Worm (Caenorhabditis elegans): ENCODE results near the gene sucg-1.
A peak's percentile ranks its signal among the peaks of the same experiment; 100 is the strongest.

sucg-1 gene

ce11 chrIV:7774206-7774605, 45.5 kb downstream of the sucg-1 start, which contains the start of the genes hcf-1 and swd-2.2:
TSS of gene hcf-1 (minus strand) at chrIV:7774275.
TSS of gene swd-2.2 (plus strand) at chrIV:7774411.
- no peak for TF ChIP-seq ceh-34 (tag; optimal IDR thresholded peaks at IDR 0.05)
- no peak for TF ChIP-seq ceh-45 (GFP tag; IDR thresholded peaks at IDR 0.05)
- TF ChIP-seq K02D7.2 (tag; optimal IDR thresholded peaks at IDR 0.05), result no peak
- TF ChIP-seq sox-4 (tag; optimal IDR thresholded peaks at IDR 0.05), result no peak
- peak; percentile 18 for TF ChIP-seq nfya-1 (tag; optimal IDR thresholded peaks at IDR 0.05)
- no peak for TF ChIP-seq dve-1 (tag; optimal IDR thresholded peaks at IDR 0.05)
- TF ChIP-seq C08G9.2 (tag; optimal IDR thresholded peaks at IDR 0.05), result no peak
- TF ChIP-seq hlh-6 (tag; optimal IDR thresholded peaks at IDR 0.05), result no peak
- TF ChIP-seq ceh-18 (tag; optimal IDR thresholded peaks at IDR 0.05), result no peak

ce11 chrIV:7775725-7776124, 47.0 kb downstream of the sucg-1 start, which contains the start of gene swd-2.1:
TSS of gene swd-2.1 (plus strand) at chrIV:7776025.
- TF ChIP-seq elt-2 (tag; optimal IDR thresholded peaks at IDR 0.05), result no peak
- TF ChIP-seq pha-2 (tag; optimal IDR thresholded peaks at IDR 0.05), result no peak
- no peak for TF ChIP-seq ztf-16 (tag; optimal IDR thresholded peaks at IDR 0.05)
- TF ChIP-seq hlh-8 (tag; optimal IDR thresholded peaks at IDR 0.05), result no peak
- TF ChIP-seq tbx-7 (tag; optimal IDR thresholded peaks at IDR 0.05), result no peak
- TF ChIP-seq Y22D7AL.16 (tag; optimal IDR thresholded peaks at IDR 0.05), result no peak
- no peak for TF ChIP-seq fkh-6 (tag; optimal IDR thresholded peaks at IDR 0.05)
- TF ChIP-seq pha-4 (tag; optimal IDR thresholded peaks at IDR 0.05), result no peak
- TF ChIP-seq ceh-22 (tag; optimal IDR thresholded peaks at IDR 0.05), result no peak
- no peak for TF ChIP-seq hlh-15 (tag; optimal IDR thresholded peaks at IDR 0.05)
- no peak for TF ChIP-seq hlh-6 (tag; optimal IDR thresholded peaks at IDR 0.05)
- TF ChIP-seq unc-55 (GFP tag; optimal IDR thresholded peaks at IDR 0.05), result no peak
- TF ChIP-seq nfya-1 (tag; optimal IDR thresholded peaks at IDR 0.05), result no peak
- TF ChIP-seq sox-4 (tag; optimal IDR thresholded peaks at IDR 0.05), result no peak
- TF ChIP-seq K09A11.1 (tag; optimal IDR thresholded peaks at IDR 0.05; ENCODE audit: insufficient read depth), result no peak
- no peak for TF ChIP-seq ceh-45 (GFP tag; IDR thresholded peaks at IDR 0.05)
- no peak for TF ChIP-seq che-1 (tag; optimal IDR thresholded peaks at IDR 0.05)
- TF ChIP-seq lim-6 (tag; optimal IDR thresholded peaks at IDR 0.05), result no peak
- TF ChIP-seq sox-2 (GFP tag; IDR thresholded peaks at IDR 0.05), result no peak

- no peak for TF ChIP-seq npax-4 (tag; optimal IDR thresholded peaks at IDR 0.05)
- no peak for TF ChIP-seq unc-55 (GFP tag; optimal IDR thresholded peaks at IDR 0.05)
- no peak for TF ChIP-seq nhr-11 (tag; optimal IDR thresholded peaks at IDR 0.05)
- TF ChIP-seq elt-2 (tag; optimal IDR thresholded peaks at IDR 0.05), result no peak
- TF ChIP-seq ceh-2 (tag; optimal IDR thresholded peaks at IDR 0.05), result no peak
- no peak for TF ChIP-seq Y22D7AL.16 (tag; optimal IDR thresholded peaks at IDR 0.05)
- TF ChIP-seq ets-4 (tag; optimal IDR thresholded peaks at IDR 0.05), result no peak
- TF ChIP-seq T23F11.4 (GFP tag; optimal IDR thresholded peaks at IDR 0.05), result no peak
- no peak for TF ChIP-seq che-1 (tag; optimal IDR thresholded peaks at IDR 0.05)
- TF ChIP-seq unc-3 (GFP tag; conservative IDR thresholded peaks at IDR 0.05), result no peak
- no peak for TF ChIP-seq unc-3 (tag; optimal IDR thresholded peaks at IDR 0.05)
- no peak for TF ChIP-seq pag-3 (tag; optimal IDR thresholded peaks at IDR 0.05; ENCODE audit: borderline replicate concordance)
- no peak for TF ChIP-seq tbx-7 (tag; optimal IDR thresholded peaks at IDR 0.05)
- no peak for TF ChIP-seq ahr-1 (tag; optimal IDR thresholded peaks at IDR 0.05)
- TF ChIP-seq ceh-18 (tag; optimal IDR thresholded peaks at IDR 0.05), result no peak
- TF ChIP-seq fax-1 (tag; optimal IDR thresholded peaks at IDR 0.05), result no peak
- no peak for TF ChIP-seq gmeb-2 (tag; optimal IDR thresholded peaks at IDR 0.05)
- no peak for TF ChIP-seq pros-1 (tag; optimal IDR thresholded peaks at IDR 0.05)
- no peak for TF ChIP-seq hlh-8 (tag; optimal IDR thresholded peaks at IDR 0.05)
These were observed 50.2 kb downstream of the sucg-1 start, which contains the start of gene rpap-3 for ce11 chrIV:7778865-7779264. TSS of gene rpap-3 (minus strand) at chrIV:7778965.
